Worm (Caenorhabditis elegans) whole organism, L2 larva: Measurements from ENCODE around the gene chil-17.

Experiments
- aly-2 ChIP-seq: fragments of 150-350 bp; optimal IDR thresholded peaks from 2 replicates; lab custom pipeline; 2014; ENCODE audit warnings: missing biosample characterization, missing genetic modification characterization
- egl-27 ChIP-seq: sonication (generic microtip); optimal IDR thresholded peaks from 3 replicates; lab custom pipeline; 2017; ENCODE audit warnings: missing biosample characterization, missing genetic modification reagents, missing genetic modification characterization
- unc-62 ChIP-seq: fragments of 150-350 bp; optimal IDR thresholded peaks from 2 replicates; lab custom pipeline; 2014; ENCODE audit warnings: missing biosample characterization, missing genetic modification reagents, missing genetic modification characterization

ce11 chrII:9438227-9438626 is 1.7 kb downstream of the chil-17 start, which contains the start of gene chil-13:
- TF ChIP-seq unc-62 (GFP tag; lab: Kevin White, UChicago) (no peak), egl-27 (no peak), aly-2 (tag; lab: Kevin White, UChicago) (no peak)
